Fruit fly (Drosophila melanogaster) whole organism, larva: Measurements from ENCODE around the gene HUWE1.

Experiments
- noc ChIP-seq: fragments of 200-800 bp; sonication (Bioruptor generic); optimal IDR thresholded peaks from 3 replicates; lab custom pipeline; 2019; ENCODE audit warnings: missing biosample characterization, mild to moderate bottlenecking, missing genetic modification characterization, moderate library complexity

Gene HUWE1

DNA sequence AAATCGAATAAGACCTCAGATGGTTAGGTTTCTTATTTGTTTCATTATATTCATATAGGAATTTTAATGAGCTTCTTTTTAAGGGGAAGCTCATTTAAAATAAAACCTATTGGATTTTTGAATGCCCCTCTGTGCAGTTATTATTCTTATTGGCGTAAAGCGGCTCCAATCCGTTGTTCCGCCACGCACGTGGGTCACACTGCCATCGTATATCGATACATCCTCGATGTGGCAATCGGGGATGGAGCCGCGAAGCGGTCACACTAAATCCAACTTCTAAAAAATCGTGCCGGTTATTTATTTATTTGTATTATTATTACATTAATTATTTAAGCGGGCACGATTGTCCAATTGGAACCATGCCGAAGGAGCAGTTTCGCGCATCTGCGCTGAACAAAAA lies 50.3 kb downstream of the HUWE1 start, which contains the start of gene Polr3A:
TSS of gene Polr3A (plus strand) at position 234 of the 400 bp plus-strand sequence.
- TF ChIP-seq noc: no peak

- no peak for TF ChIP-seq noc
Observed at dm6 chrX:15766395-15766866, 54.0 kb downstream of the HUWE1 start, which contains the start of gene CG8952. CG8952 (minus strand) TSS chrX:15766445.

dm6 chrX:15769457-15769856 lies 57.0 kb downstream of the HUWE1 start, which contains the start of gene CG33172:
CG33172 (plus strand) TSS chrX:15769664.
- no peak for TF ChIP-seq noc

- TF ChIP-seq noc: no peak
Observed at dm6 chrX:15772663-15773062, 60.2 kb downstream of the HUWE1 start, which contains the start of gene CG43672. CG43672 (plus strand) TSS chrX:15772963.

DNA sequence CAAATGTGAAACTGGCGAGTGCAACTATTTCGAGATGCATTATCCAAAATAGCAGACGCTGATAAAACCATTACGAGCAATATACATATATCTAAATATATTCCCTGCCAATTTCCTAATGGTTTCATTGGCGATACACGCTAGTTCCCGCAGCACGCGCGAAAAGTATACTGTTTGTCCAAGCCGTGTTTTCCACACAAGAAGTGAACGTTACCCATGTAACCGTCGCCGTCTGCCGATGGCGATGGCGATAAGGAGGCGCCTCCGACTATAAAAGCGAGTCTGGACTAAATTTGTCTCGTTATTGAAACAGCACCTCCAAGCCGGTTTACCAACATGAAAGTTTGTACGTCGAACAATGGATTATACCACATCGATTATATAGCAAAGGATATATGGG lies 66.4 kb downstream of the HUWE1 start, which contains the start of gene CG43673:
TSS of gene CG43673 (plus strand) at position 301 of the 400 bp plus-strand sequence.
- no peak for TF ChIP-seq noc
